Fruit fly (Drosophila melanogaster) whole organism, embryonic: Measurements from ENCODE around the gene mRpL12.

Experiments used
- B-H2 ChIP-seq: fragments of 200-800 bp; sonication (Bioruptor generic); optimal IDR thresholded peaks from 2 replicates; lab custom pipeline; 2018; ENCODE audit warnings: missing biosample characterization, mild to moderate bottlenecking, missing genetic modification characterization
- CG1024 ChIP-seq: fragments of 200-800 bp; sonication (Bioruptor generic); IDR thresholded peaks from 2 replicates; pipeline ENCODE4 v1.3.6; 2022; ENCODE audit warnings: missing biosample characterization, missing genetic modification characterization
- CG10267 ChIP-seq: fragments of 200-800 bp; sonication (Bioruptor generic); optimal IDR thresholded peaks from 2 replicates; lab custom pipeline; 2018; ENCODE audit warnings: missing biosample characterization, mild to moderate bottlenecking, missing genetic modification characterization, moderate library complexity
- CG10431 ChIP-seq: fragments of 200-800 bp; sonication (Bioruptor generic); optimal IDR thresholded peaks from 3 replicates; lab custom pipeline; 2018; ENCODE audit warnings: missing biosample characterization, mild to moderate bottlenecking, missing genetic modification characterization
- CG11504 ChIP-seq: fragments of 200-800 bp; sonication (Bioruptor generic); optimal IDR thresholded peaks from 3 replicates; lab custom pipeline; 2019; ENCODE audit warnings: missing biosample characterization, mild to moderate bottlenecking, missing genetic modification characterization, moderate library complexity
- CG11723 ChIP-seq: fragments of 200-800 bp; sonication (Bioruptor generic); optimal IDR thresholded peaks from 2 replicates; lab custom pipeline; 2017; ENCODE audit warnings: missing biosample characterization, mild to moderate bottlenecking, missing genetic modification characterization
- CG12219 ChIP-seq: fragments of 200-800 bp; sonication (Bioruptor generic); optimal IDR thresholded peaks from 3 replicates; lab custom pipeline; 2018; ENCODE audit warnings: missing biosample characterization, mild to moderate bottlenecking, missing genetic modification characterization
- CG15514 ChIP-seq: fragments of 200-800 bp; sonication (Bioruptor generic); optimal IDR thresholded peaks from 3 replicates; lab custom pipeline; 2017; ENCODE audit warnings: missing biosample characterization, missing genetic modification characterization, mild to moderate bottlenecking, moderate library complexity, missing genetic modification reagents
- CG15696 ChIP-seq: fragments of 200-800 bp; sonication (Bioruptor generic); optimal IDR thresholded peaks from 2 replicates; lab custom pipeline; 2019; ENCODE audit warnings: missing biosample characterization, mild to moderate bottlenecking, missing genetic modification characterization, moderate library complexity
- CG16863 ChIP-seq: fragments of 200-800 bp; sonication (Bioruptor generic); optimal IDR thresholded peaks from 3 replicates; lab custom pipeline; 2016; ENCODE audit warnings: missing biosample characterization, missing genetic modification characterization
- CG2116 ChIP-seq: fragments of 200-800 bp; sonication (Bioruptor generic); optimal IDR thresholded peaks from 3 replicates; lab custom pipeline; 2018; ENCODE audit warnings: missing biosample characterization, mild to moderate bottlenecking, missing genetic modification characterization
- CG2678 ChIP-seq: fragments of 200-800 bp; sonication (Bioruptor generic); optimal IDR thresholded peaks from 3 replicates; lab custom pipeline; 2019; ENCODE audit warnings: missing biosample characterization, mild to moderate bottlenecking, missing genetic modification characterization, moderate library complexity
- CG30020 ChIP-seq: fragments of 200-800 bp; optimal IDR thresholded peaks from 2 replicates; lab custom pipeline; 2019; ENCODE audit warnings: missing biosample characterization, mild to moderate bottlenecking, missing genetic modification characterization, moderate library complexity
- CG30403 ChIP-seq: fragments of 200-800 bp; sonication (Bioruptor generic); optimal IDR thresholded peaks from 3 replicates; lab custom pipeline; 2016; ENCODE audit warnings: missing biosample characterization, missing genetic modification characterization
- CG3065 ChIP-seq: fragments of 200-800 bp; sonication (Bioruptor generic); optimal IDR thresholded peaks from 2 replicates; lab custom pipeline; 2016; ENCODE audit warnings: missing biosample characterization, missing genetic modification characterization
- CG4617 ChIP-seq: fragments of 200-800 bp; sonication (Bioruptor generic); optimal IDR thresholded peaks from 3 replicates; lab custom pipeline; 2016; ENCODE audit warnings: missing biosample characterization, missing genetic modification characterization, borderline replicate concordance
- CG7987 ChIP-seq: fragments of 200-800 bp; sonication (Bioruptor generic); optimal IDR thresholded peaks from 2 replicates; lab custom pipeline; 2018; ENCODE audit warnings: missing biosample characterization, mild to moderate bottlenecking, missing genetic modification characterization, moderate library complexity
- Dip3 ChIP-seq: fragments of 200-800 bp; sonication (Bioruptor generic); optimal IDR thresholded peaks from 3 replicates; lab custom pipeline; 2016; ENCODE audit warnings: missing biosample characterization, missing genetic modification characterization
- Dp ChIP-seq: fragments of 200-800 bp; sonication (Bioruptor generic); optimal IDR thresholded peaks from 2 replicates; lab custom pipeline; 2018; ENCODE audit warnings: missing biosample characterization, mild to moderate bottlenecking, missing genetic modification characterization, moderate library complexity
- E2f2 ChIP-seq: fragments of 200-800 bp; sonication (Bioruptor generic); IDR thresholded peaks from 2 replicates; pipeline ENCODE4 v1.3.6; 2022; ENCODE audit warnings: missing biosample characterization, missing genetic modification characterization
- Eip74EF ChIP-seq, 2 experiments: fragments of 200-800 bp in 1 of 2; fragments of >200 bp in 1 of 2; sonication (Bioruptor generic) in 1 of 2; optimal IDR thresholded peaks; 2 replicates each; lab custom pipeline; 2017 to 2019; ENCODE audit warnings: missing biosample characterization in 2 of 2, missing genetic modification characterization in 2 of 2, mild to moderate bottlenecking in 1 of 2, moderate library complexity in 1 of 2
- H15 ChIP-seq: fragments of 200-800 bp; sonication (Bioruptor generic); IDR thresholded peaks from 3 replicates; pipeline ENCODE4 v1.3.6; 2022; ENCODE audit warnings: missing biosample characterization, missing genetic modification characterization
- Hmr ChIP-seq: fragments of 200-800 bp; sonication (Bioruptor generic); optimal IDR thresholded peaks from 3 replicates; lab custom pipeline; 2017; ENCODE audit warnings: mild to moderate bottlenecking, missing biosample characterization, missing genetic modification reagents, missing genetic modification characterization
- Hr39 ChIP-seq: fragments of >200 bp; optimal IDR thresholded peaks from 2 replicates; lab custom pipeline; 2017
- Max ChIP-seq: fragments of 200-800 bp; sonication (Bioruptor generic); optimal IDR thresholded peaks from 2 replicates; lab custom pipeline; 2016; ENCODE audit warnings: missing biosample characterization, mild to moderate bottlenecking, missing genetic modification characterization
- Mrtf ChIP-seq: fragments of 200-800 bp; sonication (Bioruptor generic); IDR thresholded peaks from 3 replicates; pipeline ENCODE4 v1.3.6; 2022; ENCODE audit warnings: missing biosample characterization, missing genetic modification characterization
- Myb ChIP-seq: fragments of 200-800 bp; sonication (Bioruptor generic); optimal IDR thresholded peaks from 2 replicates; lab custom pipeline; 2016; ENCODE audit warnings: missing biosample characterization, missing genetic modification characterization
- NC2β ChIP-seq: fragments of 200-800 bp; sonication (Bioruptor generic); optimal IDR thresholded peaks from 2 replicates; lab custom pipeline; 2016; ENCODE audit warnings: missing biosample characterization, missing genetic modification characterization
- NfI ChIP-seq: fragments of 200-800 bp; sonication (Bioruptor generic); optimal IDR thresholded peaks from 3 replicates; lab custom pipeline; 2018; ENCODE audit warnings: missing biosample characterization, mild to moderate bottlenecking, missing genetic modification characterization, moderate library complexity
- Ssrp ChIP-seq: fragments of 200-800 bp; sonication (Bioruptor generic); optimal IDR thresholded peaks from 2 replicates; lab custom pipeline; 2018; ENCODE audit warnings: missing biosample characterization, mild to moderate bottlenecking, missing genetic modification characterization, moderate library complexity
- Vsx1 ChIP-seq: fragments of 200-800 bp; sonication (Bioruptor generic); optimal IDR thresholded peaks from 2 replicates; lab custom pipeline; 2017; ENCODE audit warnings: missing biosample characterization, mild to moderate bottlenecking, missing genetic modification characterization, missing genetic modification reagents
- ap ChIP-seq: fragments of 200-800 bp; sonication (Bioruptor generic); IDR thresholded peaks from 2 replicates; pipeline ENCODE4 v1.3.6; 2022; ENCODE audit warnings: missing biosample characterization, missing genetic modification characterization
- bbx ChIP-seq: fragments of 200-800 bp; sonication (Bioruptor generic); IDR thresholded peaks from 2 replicates; pipeline ENCODE4 v1.3.6; 2022; ENCODE audit warnings: missing biosample characterization, missing genetic modification characterization; ENCODE audit not compliant: partially characterized antibody
- cad ChIP-seq: fragments of >200 bp; optimal IDR thresholded peaks from 2 replicates; lab custom pipeline; 2017; ENCODE audit warnings: missing biosample characterization, missing genetic modification characterization
- chm ChIP-seq: fragments of 200-800 bp; sonication (Bioruptor generic); IDR thresholded peaks from 2 replicates; pipeline ENCODE4 v1.3.6; 2022; ENCODE audit warnings: missing biosample characterization, missing genetic modification characterization
- crc ChIP-seq: fragments of 200-800 bp; sonication (Bioruptor generic); optimal IDR thresholded peaks from 2 replicates; lab custom pipeline; 2016; ENCODE audit warnings: missing biosample characterization, missing genetic modification characterization
- danr ChIP-seq: fragments of 200-800 bp; sonication (Bioruptor generic); IDR thresholded peaks from 2 replicates; pipeline ENCODE4 v1.3.6; 2022; ENCODE audit warnings: missing biosample characterization, missing genetic modification characterization
- dysf ChIP-seq: fragments of 200-800 bp; sonication (Bioruptor generic); IDR thresholded peaks from 3 replicates; pipeline ENCODE4 v1.3.6; 2022; ENCODE audit warnings: missing biosample characterization, missing genetic modification characterization
- gcm ChIP-seq: fragments of 200-800 bp; sonication (Bioruptor generic); optimal IDR thresholded peaks from 2 replicates; lab custom pipeline; 2019; ENCODE audit warnings: missing biosample characterization, mild to moderate bottlenecking, missing genetic modification characterization, moderate library complexity
- gsb ChIP-seq: fragments of 200-800 bp; sonication (Bioruptor generic); IDR thresholded peaks from 2 replicates; pipeline ENCODE4 v1.3.6; 2022; ENCODE audit warnings: missing biosample characterization, missing genetic modification characterization
- luna ChIP-seq: fragments of 200-800 bp; sonication (Bioruptor generic); optimal IDR thresholded peaks from 2 replicates; lab custom pipeline; 2016; ENCODE audit warnings: missing biosample characterization, missing genetic modification characterization
- onecut ChIP-seq: fragments of 200-800 bp; sonication (Bioruptor generic); IDR thresholded peaks from 2 replicates; pipeline ENCODE4 v1.3.6; 2022; ENCODE audit warnings: missing biosample characterization, missing genetic modification characterization
- pnt ChIP-seq: fragments of 200-800 bp; sonication (Bioruptor generic); optimal IDR thresholded peaks from 3 replicates; lab custom pipeline; 2016; ENCODE audit warnings: missing biosample characterization, missing genetic modification characterization
- psq ChIP-seq: fragments of 200-800 bp; sonication (Bioruptor generic); optimal IDR thresholded peaks from 2 replicates; lab custom pipeline; 2017; ENCODE audit warnings: missing biosample characterization, missing genetic modification characterization
- salm ChIP-seq: fragments of 200-800 bp; sonication (Bioruptor generic); optimal IDR thresholded peaks from 2 replicates; lab custom pipeline; 2018; ENCODE audit warnings: missing biosample characterization, mild to moderate bottlenecking, missing genetic modification characterization
- sd ChIP-seq: fragments of 200-800 bp; sonication (Bioruptor generic); optimal IDR thresholded peaks from 3 replicates; lab custom pipeline; 2018; ENCODE audit warnings: missing biosample characterization, mild to moderate bottlenecking, missing genetic modification characterization, moderate library complexity
- sim ChIP-seq: fragments of 200-800 bp; sonication (Bioruptor generic); IDR thresholded peaks from 2 replicates; pipeline ENCODE4 v1.3.6; 2022; ENCODE audit warnings: missing biosample characterization, missing genetic modification characterization
- slp2 ChIP-seq: fragments of 200-800 bp; sonication (Bioruptor generic); optimal IDR thresholded peaks from 2 replicates; lab custom pipeline; 2016; ENCODE audit warnings: missing biosample characterization, missing genetic modification characterization
- stc ChIP-seq: fragments of 200-800 bp; sonication (Bioruptor generic); IDR thresholded peaks from 2 replicates; pipeline ENCODE4 v1.3.6; 2022; ENCODE audit warnings: missing biosample characterization, missing genetic modification characterization
- tgo ChIP-seq: fragments of 200-800 bp; sonication (Bioruptor generic); IDR thresholded peaks from 3 replicates; pipeline ENCODE4 v1.3.6; 2022; ENCODE audit warnings: missing biosample characterization, missing genetic modification characterization
- tll ChIP-seq, 2 experiments: fragments of 200-800 bp in 1 of 2; fragments of >200 bp in 1 of 2; sonication (Bioruptor generic) in 1 of 2; optimal IDR thresholded peaks; 2 replicates each; lab custom pipeline; 2017 to 2019; ENCODE audit warnings: missing biosample characterization in 2 of 2, missing genetic modification characterization in 2 of 2, mild to moderate bottlenecking in 1 of 2, moderate library complexity in 1 of 2
- yki ChIP-seq: fragments of >200 bp; optimal IDR thresholded peaks from 3 replicates; lab custom pipeline; 2018

Gene mRpL12

dm6 chr3L:8986582-8986981 lies 30.0 kb downstream of the mRpL12 start, which contains the start of gene CG5068 (continued):
- TF ChIP-seq CG11504 (peak; percentile 75), gsb (GFP tag; lab: Robert Waterston, UW) (no peak), tgo (GFP tag; lab: Robert Waterston, UW) (no peak), Myb (peak; percentile 98), NC2β (no peak), CG11723 (GFP tag; lab: Kevin White, UChicago) (no peak), bbx (GFP tag; lab: Robert Waterston, UW) (0 out of 2 replicates have a peak, but pooled peaks have one; percentile 26), slp2 (GFP tag; lab: Kevin White, UChicago) (no peak), CG30403 (GFP tag; lab: Kevin White, UChicago) (no peak), CG16863 (GFP tag; lab: Kevin White, UChicago) (no peak), danr (GFP tag; lab: Robert Waterston, UW) (no peak), CG15514 (peak; percentile 60), psq (no peak), CG4617 (GFP tag; lab: Kevin White, UChicago) (peak; percentile 86), Hr39 (lab: Kevin White, UChicago) (no peak), Ssrp (tag; lab: Kevin White, UChicago) (no peak), crc (no peak), Dp (GFP tag; lab: Kevin White, UChicago) (peak; percentile 79), stc (no peak), CG1024 (GFP tag; lab: Robert Waterston, UW) (no peak), Max (GFP tag; lab: Kevin White, UChicago) (no peak), sd (no peak), ap (GFP tag; lab: Robert Waterston, UW) (no peak), yki (no peak), CG30020 (tag; lab: Kevin White, UChicago) (no peak), onecut (GFP tag; lab: Robert Waterston, UW) (no peak), B-H2 (no peak), pnt (no peak), Eip74EF (GFP tag; optimal IDR thresholded peaks at IDR 0.05; lab: Kevin White, UChicago) (no peak), CG2678 (tag; lab: Kevin White, UChicago) (no peak), CG10267 (tag; lab: Kevin White, UChicago) (no peak), tll (GFP tag; optimal IDR thresholded peaks at IDR 0.05; lab: Kevin White, UChicago) (peak in 1 of 2 experiments; percentile 20), salm (no peak), Hmr (no peak), Dip3 (GFP tag; lab: Kevin White, UChicago) (no peak), E2f2 (GFP tag; lab: Robert Waterston, UW) (peak; percentile 83), H15 (no peak), cad (GFP tag; lab: Kevin White, UChicago) (no peak), CG7987 (no peak), luna (GFP tag; lab: Kevin White, UChicago) (no peak), CG3065 (GFP tag; lab: Kevin White, UChicago) (no peak), NfI (GFP tag; lab: Kevin White, UChicago) (no peak), sim (GFP tag; lab: Robert Waterston, UW) (no peak), dysf (GFP tag; lab: Robert Waterston, UW) (no peak), CG10431 (GFP tag; lab: Kevin White, UChicago) (no peak), CG2116 (GFP tag; lab: Kevin White, UChicago) (peak; percentile 39), CG12219 (GFP tag; lab: Kevin White, UChicago) (no peak), gcm (no peak), Vsx1 (GFP tag; lab: Kevin White, UChicago) (no peak), Mrtf (GFP tag; lab: Robert Waterston, UW) (no peak), CG15696 (tag; lab: Kevin White, UChicago) (no peak), chm (GFP tag; lab: Robert Waterston, UW) (no peak)
